Fruit fly (Drosophila melanogaster) Kc167 (cell line): ENCODE results near the gene Phyhd1.

Experiments used
- Myc ChIP-seq: fragments of >200 bp; optimal IDR thresholded peaks from 2 replicates; lab custom pipeline; 2017; ENCODE audit warnings: missing external identifiers
- h ChIP-seq: fragments of >200 bp; optimal IDR thresholded peaks from 3 replicates; lab custom pipeline; 2018; ENCODE audit warnings: missing external identifiers

DNA sequence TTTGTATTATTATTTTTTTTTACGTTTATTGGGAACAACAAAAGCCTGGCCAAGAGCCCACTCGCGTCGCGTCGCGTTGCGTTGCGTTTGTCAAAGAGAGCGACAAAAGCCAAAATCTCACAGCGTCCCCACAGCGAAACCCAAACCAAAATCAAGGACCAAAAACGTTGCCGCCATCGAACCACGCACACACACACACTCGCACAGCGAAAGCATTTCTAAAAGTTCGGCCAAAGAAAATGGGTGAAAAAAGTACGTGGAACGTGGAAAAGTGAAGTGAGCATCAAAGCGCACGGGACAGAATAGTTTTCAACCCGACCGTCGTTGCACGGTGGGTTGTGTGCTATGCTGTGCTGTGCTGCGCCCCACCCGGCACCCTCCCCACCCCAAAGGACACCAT is 41.3 kb downstream of the Phyhd1 start, which contains the start of gene hth:
- TF ChIP-seq Myc (lab: Kevin White, UChicago) (no peak), h (lab: Kevin White, UChicago) (no peak)
